Worm (Caenorhabditis elegans): ENCODE results near the gene srg-15.

Gene srg-15

ce11 chrII:8670835-8671234, 39.4 kb downstream of the srg-15 start:
- TF ChIP-seq unc-62 (GFP tag; optimal IDR thresholded peaks at IDR 0.05): no peak

- no peak for TF ChIP-seq unc-62 (GFP tag; optimal IDR thresholded peaks at IDR 0.05)
These were observed 41.3 kb downstream of the srg-15 start for ce11 chrII:8668871-8669270.

- TF ChIP-seq unc-62 (GFP tag; optimal IDR thresholded peaks at IDR 0.05): no peak
These were observed 45.7 kb downstream of the srg-15 start, which contains the start of gene etc-1 for ce11 chrII:8664533-8664932. etc-1 (plus strand) TSS chrII:8664833.

- TF ChIP-seq unc-62 (GFP tag; optimal IDR thresholded peaks at IDR 0.05): no peak
These were observed 48.7 kb downstream of the srg-15 start, which contains the start of the genes piga-1 and eif-2Bepsilon for ce11 chrII:8661539-8661938. piga-1 (minus strand) TSS chrII:8661712. eif-2Bepsilon (plus strand) TSS chrII:8661869.

- no peak for TF ChIP-seq unc-62 (GFP tag; optimal IDR thresholded peaks at IDR 0.05)
These were observed 51.4 kb downstream of the srg-15 start, which contains the start of gene atg-10 for ce11 chrII:8658835-8659234. atg-10 (plus strand) TSS chrII:8659135.
